Worm (Caenorhabditis elegans) whole organism, midembryonic: ENCODE data around the gene col-43.

Source experiments
- flt-1 ChIP-seq: fragments of 200-800 bp; sonication (Bioruptor generic); IDR thresholded peaks from 2 replicates; pipeline ENCODE4 v1.3.6; 2022; ENCODE audit warnings: missing genetic modification characterization, missing compliant biosample characterization
- ref-1 ChIP-seq: fragments of 200-800 bp; sonication (Bioruptor generic); conservative IDR thresholded peaks from 2 replicates; pipeline ENCODE4 v1.3.6; 2022; ENCODE audit warnings: missing genetic modification reagents, missing genetic modification characterization, missing compliant biosample characterization

DNA sequence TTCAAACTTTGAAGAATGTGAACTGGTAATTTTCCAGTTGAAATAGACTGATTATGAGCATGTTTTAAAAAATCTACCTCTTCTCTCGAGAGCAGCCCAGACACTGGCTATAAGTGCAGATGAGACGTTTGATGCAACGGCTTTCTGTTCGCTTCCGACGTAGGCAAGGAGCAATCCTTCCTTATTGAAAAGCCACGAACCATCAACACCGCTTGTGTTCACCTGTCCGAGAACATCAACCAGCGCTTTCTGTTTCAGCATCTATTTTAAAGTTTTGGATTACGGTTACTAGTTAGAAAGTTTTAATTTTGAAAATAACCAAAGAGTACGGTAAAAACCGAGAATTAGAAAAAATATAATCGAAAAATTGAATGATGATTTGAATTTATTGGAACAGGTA is 39.9 kb downstream of the col-43 start, which contains the start of gene lmtr-2:
- no peak for TF ChIP-seq flt-1 (GFP tag; lab: Robert Waterston, UW)
- TF ChIP-seq ref-1 (GFP tag; lab: Robert Waterston, UW), result no peak
